Fruit fly (Drosophila melanogaster) whole organism, adult: ENCODE measurements around the gene Sumo.

Source experiments
- CG11617 ChIP-seq: fragments of 200-800 bp; sonication (Bioruptor generic); optimal IDR thresholded peaks from 2 replicates; lab custom pipeline; 2017; ENCODE audit warnings: mild to moderate bottlenecking, missing biosample characterization, missing genetic modification reagents, missing genetic modification characterization
- CG1620 ChIP-seq: fragments of 200-800 bp; sonication (Bioruptor generic); optimal IDR thresholded peaks from 2 replicates; lab custom pipeline; 2016; ENCODE audit warnings: missing biosample characterization, missing genetic modification characterization
- CG7045 ChIP-seq: fragments of 200-800 bp; sonication (Bioruptor generic); optimal IDR thresholded peaks from 2 replicates; lab custom pipeline; 2017; ENCODE audit warnings: missing biosample characterization, mild to moderate bottlenecking, missing genetic modification characterization
- CG7101 ChIP-seq: fragments of 200-800 bp; sonication (Bioruptor generic); optimal IDR thresholded peaks from 2 replicates; lab custom pipeline; 2018; ENCODE audit warnings: missing biosample characterization, mild to moderate bottlenecking, missing genetic modification characterization, moderate library complexity
- Clk ChIP-seq: fragments of 200-800 bp; sonication (Bioruptor generic); optimal IDR thresholded peaks from 2 replicates; lab custom pipeline; 2017; ENCODE audit warnings: missing biosample characterization, missing genetic modification characterization
- Hr96 ChIP-seq: fragments of 200-800 bp; sonication (Bioruptor generic); optimal IDR thresholded peaks from 2 replicates; lab custom pipeline; 2016; ENCODE audit warnings: missing biosample characterization, missing genetic modification characterization
- bab1 ChIP-seq: fragments of 200-800 bp; sonication (Bioruptor generic); optimal IDR thresholded peaks from 3 replicates; lab custom pipeline; 2019; ENCODE audit warnings: missing biosample characterization, mild to moderate bottlenecking, missing genetic modification characterization, moderate library complexity
- cic ChIP-seq: fragments of 200-800 bp; sonication (Bioruptor generic); optimal IDR thresholded peaks from 2 replicates; lab custom pipeline; 2017; ENCODE audit warnings: missing biosample characterization, mild to moderate bottlenecking, missing genetic modification characterization, moderate library complexity
- cnc ChIP-seq, 2 experiments: fragments of >200 bp; optimal IDR thresholded peaks; 2 replicates each; lab custom pipeline; 2017
- tj ChIP-seq: fragments of 200-800 bp; sonication (Bioruptor generic); optimal IDR thresholded peaks from 3 replicates; lab custom pipeline; 2017; ENCODE audit warnings: missing biosample characterization, mild to moderate bottlenecking, missing genetic modification characterization, moderate library complexity
- toe ChIP-seq: fragments of 200-800 bp; sonication (Bioruptor generic); optimal IDR thresholded peaks from 2 replicates; lab custom pipeline; 2016; ENCODE audit warnings: missing biosample characterization, missing genetic modification characterization

dm6 chr2L:7011962-7012361 lies 44.5 kb upstream of the Sumo start, which contains the start of gene CG43321:
- TF ChIP-seq cic (GFP tag; lab: Kevin White, UChicago) = no peak
- TF ChIP-seq Clk = no peak
- no peak for TF ChIP-seq Hr96 (GFP tag; lab: Kevin White, UChicago)
- TF ChIP-seq CG7045 (GFP tag; lab: Kevin White, UChicago) = no peak
- TF ChIP-seq CG7101 (tag; lab: Kevin White, UChicago) = no peak
- no peak for TF ChIP-seq bab1 (GFP tag; lab: Kevin White, UChicago)
- no peak for TF ChIP-seq toe (GFP tag; lab: Kevin White, UChicago)
- no peak for TF ChIP-seq cnc (optimal IDR thresholded peaks at IDR 0.05; lab: Kevin White, UChicago)
- no peak for TF ChIP-seq CG1620 (GFP tag; lab: Kevin White, UChicago)
- TF ChIP-seq CG11617 (GFP tag; lab: Kevin White, UChicago) = no peak
- TF ChIP-seq tj (GFP tag; lab: Kevin White, UChicago) = no peak
